Comparison of ENCODE assay signal across 5 worm cellular contexts in the genomic region with DNA sequence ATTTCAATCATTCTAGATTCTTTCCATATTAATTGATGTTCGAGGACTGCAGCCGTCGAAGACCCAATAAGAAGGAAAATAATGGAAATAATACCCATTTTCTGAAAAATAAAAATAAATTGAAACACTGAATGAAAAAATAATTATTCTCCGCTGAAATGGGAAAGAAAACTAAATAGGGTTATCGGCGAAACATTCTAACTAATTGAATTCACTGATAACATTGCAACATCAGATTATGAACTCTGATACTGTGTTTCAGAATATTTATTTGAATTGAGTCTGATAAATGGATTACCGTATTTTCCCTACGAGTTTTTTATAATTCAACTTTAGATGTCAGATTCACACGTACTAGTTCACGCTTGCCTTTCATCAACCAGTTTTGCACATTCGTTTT.
A peak's percentile ranks its signal among the peaks of the same experiment; 100 is the strongest.
TF ChIP-seq lines count a peak whose summit lies in the region.

A gene (minus strand): TSS at position 101 of the 400 bp plus-strand sequence.

TF ChIP-seq in whole organism, L1 larva, 84 proteins besides CTCF, POLR2A, EP300 and RAD21:
- TF ChIP-seq C04F5.9 (tag; optimal IDR thresholded peaks at IDR 0.05; lab: Kevin White, UChicago) (no peak), elt-2 (tag; optimal IDR thresholded peaks at IDR 0.05; lab: Kevin White, UChicago) (peak; percentile 22), hpl-2 (GFP tag; optimal IDR thresholded peaks at IDR 0.05; lab: Kevin White, UChicago) (no peak)
TF ChIP-seq in whole organism, L1 larva: peak in this region for 1.

TF ChIP-seq in whole organism, L2 larva, 48 proteins besides CTCF, POLR2A, EP300 and RAD21:
- TF ChIP-seq ceh-16 (tag; optimal IDR thresholded peaks at IDR 0.05; lab: Kevin White, UChicago) (no peak), fos-1 (tag; optimal IDR thresholded peaks at IDR 0.05; lab: Kevin White, UChicago) (peak; percentile 38)
TF ChIP-seq in whole organism, L2 larva: peak in this region for 1.

TF ChIP-seq in whole organism, L3 larva, 47 proteins besides CTCF, POLR2A, EP300 and RAD21:
- peak; percentile 17 for TF ChIP-seq elt-2 (tag; optimal IDR thresholded peaks at IDR 0.05; lab: Kevin White, UChicago)
- no peak for TF ChIP-seq ceh-82 (tag; optimal IDR thresholded peaks at IDR 0.05; lab: Kevin White, UChicago)
TF ChIP-seq in whole organism, L3 larva: peak in this region for 1.

TF ChIP-seq in whole organism, L4 larva, 104 proteins besides CTCF, POLR2A, EP300 and RAD21:
- TF ChIP-seq unc-62 (GFP tag; optimal IDR thresholded peaks at IDR 0.05 in 1 of 2; lab: Kevin White, UChicago) (peak in 1 of 2 experiments; percentile 30), unc-62 (tag; optimal IDR thresholded peaks at IDR 0.05; lab: Kevin White, UChicago) (no peak), ceh-82 (tag; optimal IDR thresholded peaks at IDR 0.05; lab: Kevin White, UChicago) (no peak), dve-1 (tag; optimal IDR thresholded peaks at IDR 0.05; lab: Kevin White, UChicago; ENCODE audit: insufficient read depth) (peak; percentile 3), pqm-1 (tag; optimal IDR thresholded peaks at IDR 0.05; lab: Kevin White, UChicago) (peak; percentile 37), nhr-102 (tag; optimal IDR thresholded peaks at IDR 0.05; lab: Kevin White, UChicago) (no peak), dmd-9 (GFP tag; IDR thresholded peaks at IDR 0.05; lab: Robert Waterston, UW) (no peak), attf-4 (tag; optimal IDR thresholded peaks at IDR 0.05; lab: Kevin White, UChicago) (no peak), nhr-76 (tag; optimal IDR thresholded peaks at IDR 0.05; lab: Kevin White, UChicago) (no peak), nhr-237 (tag; optimal IDR thresholded peaks at IDR 0.05; lab: Kevin White, UChicago) (no peak), zfp-3 (GFP tag; conservative IDR thresholded peaks at IDR 0.05; lab: Robert Waterston, UW) (no peak), lin-29 (GFP tag; IDR thresholded peaks at IDR 0.05; lab: Robert Waterston, UW) (no peak), daf-16 (GFP tag; optimal IDR thresholded peaks at IDR 0.05; lab: Kevin White, UChicago) (no peak), daf-16 (tag; optimal IDR thresholded peaks at IDR 0.05; lab: Kevin White, UChicago) (peak; percentile 23), nhr-28 (tag; optimal IDR thresholded peaks at IDR 0.05; lab: Kevin White, UChicago) (peak; percentile 15), skn-1 (tag; optimal IDR thresholded peaks at IDR 0.05; lab: Kevin White, UChicago) (no peak), nhr-25 (tag; optimal IDR thresholded peaks at IDR 0.05; lab: Kevin White, UChicago; ENCODE audit: borderline replicate concordance, insufficient read depth) (no peak), hif-1 (tag; optimal IDR thresholded peaks at IDR 0.05; lab: Kevin White, UChicago) (no peak)
TF ChIP-seq in whole organism, L4 larva: peak in this region for 5.

TF ChIP-seq in whole organism, young adult, 124 proteins besides CTCF, POLR2A, EP300 and RAD21:
- peak; percentile 12 for TF ChIP-seq nhr-80 (tag; optimal IDR thresholded peaks at IDR 0.05; lab: Kevin White, UChicago)
- no peak for TF ChIP-seq lin-26 (GFP tag; IDR thresholded peaks at IDR 0.05; lab: Robert Waterston, UW)
